ENCODE assay signal across 1 fruit fly cellular context in the genomic region with DNA sequence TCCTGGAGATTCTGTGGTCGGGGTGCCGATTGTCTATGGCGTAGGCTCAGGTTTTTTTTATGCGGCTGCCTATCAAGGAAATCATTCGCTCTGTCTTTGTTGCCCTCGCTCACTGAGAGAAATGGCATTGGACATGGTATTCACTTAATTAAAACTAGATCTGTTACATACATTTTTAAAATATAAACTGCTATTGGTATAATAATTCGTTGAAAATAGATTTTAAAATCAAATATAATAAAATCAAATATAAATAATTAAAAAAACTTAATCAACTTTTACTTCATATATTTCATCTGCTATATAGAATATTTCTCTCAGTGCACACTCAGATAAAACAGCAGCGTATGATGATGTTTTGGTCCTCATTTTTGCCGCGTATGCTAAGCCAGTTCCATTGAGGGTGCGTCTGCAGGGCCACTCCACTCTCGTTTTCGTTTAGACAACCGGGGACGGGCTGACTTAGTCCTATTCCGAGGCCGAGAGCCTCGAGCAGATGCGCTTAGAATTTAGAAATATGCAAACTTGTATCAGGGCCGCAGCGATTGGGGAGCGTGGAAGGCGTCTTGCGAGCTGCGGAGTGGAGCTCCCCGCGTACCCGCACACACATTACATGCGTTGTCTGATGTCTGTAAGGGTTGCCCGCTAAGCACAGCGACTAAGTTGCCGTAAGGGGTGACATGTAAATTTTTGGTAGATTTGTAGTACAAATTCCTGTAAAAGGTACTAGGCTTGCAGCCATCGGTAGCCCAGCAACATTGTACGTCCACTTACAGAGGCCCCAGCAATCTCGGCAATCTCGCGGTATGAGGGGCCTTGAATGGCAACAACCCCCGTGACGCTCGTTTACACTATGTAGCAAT.
TF ChIP-seq lines count a peak whose summit lies in the region.

No protein-coding gene starts in this region.

TF ChIP-seq in whole organism, embryonic, 481 proteins besides CTCF, POLR2A, EP300 and RAD21 (continued from another document):
- TF ChIP-seq dmrt99B (tag; optimal IDR thresholded peaks at IDR 0.05; lab: Kevin White, UChicago) (peak; percentile 49), Nf-YB (GFP tag; optimal IDR thresholded peaks at IDR 0.05; lab: Kevin White, UChicago) (peak; percentile 16), az2 (GFP tag; optimal IDR thresholded peaks at IDR 0.05; lab: Kevin White, UChicago) (peak; percentile 49), CG2120 (GFP tag; optimal IDR thresholded peaks at IDR 0.05; lab: Kevin White, UChicago) (no peak), CG7839 (tag; optimal IDR thresholded peaks at IDR 0.05; lab: Kevin White, UChicago) (peak; percentile 63), CG4424 (GFP tag; optimal IDR thresholded peaks at IDR 0.05; lab: Kevin White, UChicago) (peak; percentile 56), CG7271 (tag; optimal IDR thresholded peaks at IDR 0.05; lab: Kevin White, UChicago) (peak; percentile 12), D19A (tag; optimal IDR thresholded peaks at IDR 0.05; lab: Kevin White, UChicago) (peak; percentile 44), row (GFP tag; IDR thresholded peaks at IDR 0.05; lab: Robert Waterston, UW) (peak; percentile 63), CG6813 (GFP tag; optimal IDR thresholded peaks at IDR 0.05; lab: Kevin White, UChicago) (peak; percentile 55), sens (GFP tag; lab: Kevin White, UChicago) (peak; percentile 54), Hr51 (GFP tag; optimal IDR thresholded peaks at IDR 0.05; lab: Kevin White, UChicago) (peak in 1 of 2 experiments; percentile 60), PHDP (tag; optimal IDR thresholded peaks at IDR 0.05; lab: Kevin White, UChicago) (peak; percentile 28), phol (tag; optimal IDR thresholded peaks at IDR 0.05; lab: Kevin White, UChicago) (peak; percentile 54), chinmo (GFP tag; IDR thresholded peaks at IDR 0.05; lab: Robert Waterston, UW; ENCODE audit: partially characterized antibody) (0 out of 4 replicates have a peak, but pooled peaks have one; percentile 34), Hmr (GFP tag; optimal IDR thresholded peaks at IDR 0.05; lab: Kevin White, UChicago) (peak; percentile 27), hkb (optimal IDR thresholded peaks at IDR 0.05; lab: Kevin White, UChicago) (no peak), hkb (GFP tag; IDR thresholded peaks at IDR 0.05; lab: Robert Waterston, UW) (0 out of 2 replicates have a peak, but pooled peaks have one; percentile 25), eyg (GFP tag; optimal IDR thresholded peaks at IDR 0.05; lab: Kevin White, UChicago) (no peak), zen (tag; optimal IDR thresholded peaks at IDR 0.05; lab: Kevin White, UChicago) (peak; percentile 62), CG8388 (GFP tag; optimal IDR thresholded peaks at IDR 0.05; lab: Kevin White, UChicago) (peak; percentile 40), BtbVII (GFP tag; optimal IDR thresholded peaks at IDR 0.05; lab: Kevin White, UChicago) (peak; percentile 22), CG9817 (tag; optimal IDR thresholded peaks at IDR 0.05; lab: Kevin White, UChicago) (no peak), Six4 (GFP tag; optimal IDR thresholded peaks at IDR 0.05; lab: Kevin White, UChicago) (peak; percentile 23), CG31441 (GFP tag; IDR thresholded peaks at IDR 0.05; lab: Robert Waterston, UW) (peak; percentile 66), dmrt11E (tag; optimal IDR thresholded peaks at IDR 0.05; lab: Kevin White, UChicago) (peak; percentile 76), CG4854 (GFP tag; optimal IDR thresholded peaks at IDR 0.05; lab: Kevin White, UChicago) (no peak), mirr (GFP tag; optimal IDR thresholded peaks at IDR 0.05; lab: Kevin White, UChicago) (peak; percentile 38), Sox102F (GFP tag; optimal IDR thresholded peaks at IDR 0.05; lab: Kevin White, UChicago) (peak; percentile 31), CG12659 (GFP tag; optimal IDR thresholded peaks at IDR 0.05; lab: Kevin White, UChicago) (peak; percentile 27), Hmx (GFP tag; optimal IDR thresholded peaks at IDR 0.05; lab: Kevin White, UChicago) (no peak), fd102C (GFP tag; optimal IDR thresholded peaks at IDR 0.05; lab: Kevin White, UChicago) (peak; percentile 2), Blimp-1 (GFP tag; optimal IDR thresholded peaks at IDR 0.05; lab: Kevin White, UChicago) (peak; percentile 50), Hand (GFP tag; optimal IDR thresholded peaks at IDR 0.05; lab: Kevin White, UChicago) (peak; percentile 31), Asciz (GFP tag; optimal IDR thresholded peaks at IDR 0.05; lab: Kevin White, UChicago) (no peak), ken (GFP tag; IDR thresholded peaks at IDR 0.05; lab: Robert Waterston, UW) (no peak), CG11504 (tag; optimal IDR thresholded peaks at IDR 0.05; lab: Kevin White, UChicago) (peak; percentile 64), CG11093 (GFP tag; IDR thresholded peaks at IDR 0.05; lab: Robert Waterston, UW) (peak; percentile 22; the same call in 1 of the 3 replicates), Sox100B (GFP tag; optimal IDR thresholded peaks at IDR 0.05; lab: Kevin White, UChicago) (peak; percentile 43), CG4328 (GFP tag; optimal IDR thresholded peaks at IDR 0.05; lab: Kevin White, UChicago) (no peak), CG10267 (tag; optimal IDR thresholded peaks at IDR 0.05; lab: Kevin White, UChicago) (peak; percentile 72), Fer1 (GFP tag; optimal IDR thresholded peaks at IDR 0.05; lab: Kevin White, UChicago) (peak; percentile 3), bsh (GFP tag; optimal IDR thresholded peaks at IDR 0.05; lab: Kevin White, UChicago) (peak in 1 of 2 experiments; percentile 39), dpn (GFP tag; optimal IDR thresholded peaks at IDR 0.05; lab: Kevin White, UChicago) (peak in 1 of 2 experiments; percentile 3), h (optimal IDR thresholded peaks at IDR 0.05; lab: Kevin White, UChicago) (no peak), sisA (GFP tag; IDR thresholded peaks at IDR 0.05; lab: Robert Waterston, UW) (no peak), abd-A (tag; optimal IDR thresholded peaks at IDR 0.05; lab: Kevin White, UChicago) (peak; percentile 96), gt (GFP tag; IDR thresholded peaks at IDR 0.05; lab: Robert Waterston, UW) (no peak), CG10209 (GFP tag; optimal IDR thresholded peaks at IDR 0.05; lab: Kevin White, UChicago) (peak; percentile 45), CG2712 (tag; optimal IDR thresholded peaks at IDR 0.05; lab: Kevin White, UChicago) (peak; percentile 75), cas (GFP tag; IDR thresholded peaks at IDR 0.05; lab: Robert Waterston, UW) (no peak), org-1 (GFP tag; optimal IDR thresholded peaks at IDR 0.05; lab: Kevin White, UChicago) (peak; percentile 31), slbo (GFP tag; IDR thresholded peaks at IDR 0.05; lab: Robert Waterston, UW) (peak; percentile 29; the same call in 1 of the 2 replicates), bigmax (GFP tag; optimal IDR thresholded peaks at IDR 0.05; lab: Kevin White, UChicago) (no peak), CG15696 (tag; optimal IDR thresholded peaks at IDR 0.05; lab: Kevin White, UChicago) (peak; percentile 80), CG33557 (GFP tag; optimal IDR thresholded peaks at IDR 0.05; lab: Kevin White, UChicago) (peak; percentile 12), CG4404 (GFP tag; IDR thresholded peaks at IDR 0.05; lab: Robert Waterston, UW) (peak; percentile 41), odd (GFP tag; optimal IDR thresholded peaks at IDR 0.05; lab: Kevin White, UChicago) (peak; percentile 1), CG32532 (GFP tag; IDR thresholded peaks at IDR 0.05; lab: Robert Waterston, UW) (no peak)
